Fruit fly (Drosophila melanogaster): ENCODE data around the gene CG8028.

The CG8028 gene

dm6 chrX:19265802-19266479, 14.2 kb downstream of the CG8028 start:
- TF ChIP-seq CG4496 (GFP tag; IDR thresholded peaks at IDR 0.05) = no peak
- peak; percentile 50 for TF ChIP-seq CG13204 (GFP tag; optimal IDR thresholded peaks at IDR 0.05)
- peak; percentile 61 for TF ChIP-seq EcR (GFP tag; optimal IDR thresholded peaks at IDR 0.05)

dm6 chrX:19264396-19264795, 15.8 kb downstream of the CG8028 start:
- TF ChIP-seq gl (tag; optimal IDR thresholded peaks at IDR 0.05) (no peak), Ets98B (GFP tag; IDR thresholded peaks at IDR 0.05) (no peak), Pif1B (GFP tag; optimal IDR thresholded peaks at IDR 0.05) (no peak), CG15710 (tag; optimal IDR thresholded peaks at IDR 0.05) (no peak), Snoo (tag; optimal IDR thresholded peaks at IDR 0.05) (no peak), CG17806 (tag; optimal IDR thresholded peaks at IDR 0.05) (no peak), CG14655 (GFP tag; optimal IDR thresholded peaks at IDR 0.05) (no peak), CG10348 (GFP tag; IDR thresholded peaks at IDR 0.05) (no peak)

- TF ChIP-seq EcR (GFP tag; optimal IDR thresholded peaks at IDR 0.05) = no peak
- peak; percentile 42 for TF ChIP-seq Ets98B (GFP tag; IDR thresholded peaks at IDR 0.05)
- TF ChIP-seq CG15710 (tag; optimal IDR thresholded peaks at IDR 0.05) = no peak
- TF ChIP-seq CG8159 (tag; optimal IDR thresholded peaks at IDR 0.05) = no peak
- peak; percentile 33; the same call in 1 of the 2 replicates for TF ChIP-seq CG32121 (GFP tag; IDR thresholded peaks at IDR 0.05)
- no peak for TF ChIP-seq rn (GFP tag; IDR thresholded peaks at IDR 0.05)
- TF ChIP-seq CG8301 (tag; optimal IDR thresholded peaks at IDR 0.05) = peak; percentile 30
- peak; percentile 33 for TF ChIP-seq CG17806 (tag; optimal IDR thresholded peaks at IDR 0.05)
- TF ChIP-seq Pif1A (GFP tag; optimal IDR thresholded peaks at IDR 0.05) = no peak
- no peak for TF ChIP-seq Pif1B (GFP tag; optimal IDR thresholded peaks at IDR 0.05)
- TF ChIP-seq CG12605 (GFP tag; IDR thresholded peaks at IDR 0.05) = no peak
- TF ChIP-seq D1 (tag; optimal IDR thresholded peaks at IDR 0.05) = no peak
- no peak for TF ChIP-seq CG14655 (GFP tag; optimal IDR thresholded peaks at IDR 0.05)
Observed at dm6 chrX:19262553-19262952, 17.6 kb downstream of the CG8028 start.

dm6 chrX:19261528-19262102, 18.5 kb downstream of the CG8028 start, which contains the start of gene Vav:
Gene Vav, plus strand, starts transcription at chrX:19261820.
- TF ChIP-seq gl (tag; optimal IDR thresholded peaks at IDR 0.05) = no peak
- 0 out of 2 replicates have a peak, but pooled peaks have one; percentile 22 for TF ChIP-seq Ets98B (GFP tag; IDR thresholded peaks at IDR 0.05)
- TF ChIP-seq EcR (GFP tag; optimal IDR thresholded peaks at IDR 0.05) = peak; percentile 16
- 0 out of 2 replicates have a peak, but pooled peaks have one; percentile 32 for TF ChIP-seq CG32121 (GFP tag; IDR thresholded peaks at IDR 0.05)
- no peak for TF ChIP-seq CG12605 (GFP tag; IDR thresholded peaks at IDR 0.05)

- TF ChIP-seq D1 (tag; optimal IDR thresholded peaks at IDR 0.05) (no peak), CG4496 (GFP tag; IDR thresholded peaks at IDR 0.05) (no peak), Pif1B (GFP tag; optimal IDR thresholded peaks at IDR 0.05) (no peak), rn (GFP tag; IDR thresholded peaks at IDR 0.05) (no peak), EcR (GFP tag; optimal IDR thresholded peaks at IDR 0.05) (no peak), CG34367 (tag; optimal IDR thresholded peaks at IDR 0.05) (no peak), CG14655 (GFP tag; optimal IDR thresholded peaks at IDR 0.05) (no peak), Pif1A (GFP tag; optimal IDR thresholded peaks at IDR 0.05) (no peak), Snoo (tag; optimal IDR thresholded peaks at IDR 0.05) (no peak), CG12605 (GFP tag; IDR thresholded peaks at IDR 0.05) (no peak), CG8301 (tag; optimal IDR thresholded peaks at IDR 0.05) (no peak), CG9948 (tag; optimal IDR thresholded peaks at IDR 0.05) (no peak)
Observed at dm6 chrX:19261071-19261470, 19.1 kb downstream of the CG8028 start, which contains the start of gene rictor. Gene rictor, minus strand, starts transcription at chrX:19261240.

dm6 chrX:19260696-19260989, 19.5 kb downstream of the CG8028 start:
- TF ChIP-seq CG13204 (GFP tag; optimal IDR thresholded peaks at IDR 0.05) = no peak
- TF ChIP-seq CG4496 (GFP tag; IDR thresholded peaks at IDR 0.05) = no peak
- TF ChIP-seq Snoo (tag; optimal IDR thresholded peaks at IDR 0.05) = no peak
- TF ChIP-seq CG9948 (tag; optimal IDR thresholded peaks at IDR 0.05) = no peak
- TF ChIP-seq CG8301 (tag; optimal IDR thresholded peaks at IDR 0.05) = no peak
- no peak for TF ChIP-seq CG12605 (GFP tag; IDR thresholded peaks at IDR 0.05)
- no peak for TF ChIP-seq CG32121 (GFP tag; IDR thresholded peaks at IDR 0.05)

- TF ChIP-seq CG17806 (tag; optimal IDR thresholded peaks at IDR 0.05) (no peak), CG34367 (tag; optimal IDR thresholded peaks at IDR 0.05) (no peak)
Observed at dm6 chrX:19259802-19260695, 20.1 kb downstream of the CG8028 start.

Data from whole organism, pupa.